Worm (Caenorhabditis elegans) whole organism, L3 larva: ENCODE results near the gene F09F9.1.

Experiments
- aly-2 ChIP-seq: fragments of 150-350 bp; optimal IDR thresholded peaks from 2 replicates; lab custom pipeline; 2014; ENCODE audit warnings: missing biosample characterization, missing genetic modification characterization
- ceh-82 ChIP-seq: fragments of 150-350 bp; optimal IDR thresholded peaks from 2 replicates; lab custom pipeline; 2014; ENCODE audit warnings: missing biosample characterization, missing genetic modification characterization
- fos-1 ChIP-seq: fragments of 150-350 bp; optimal IDR thresholded peaks from 2 replicates; lab custom pipeline; 2014; ENCODE audit warnings: missing biosample characterization, missing genetic modification characterization
- nfya-1 ChIP-seq: sonication (generic microtip); optimal IDR thresholded peaks from 2 replicates; lab custom pipeline; 2017; ENCODE audit warnings: missing genetic modification characterization, mild to moderate bottlenecking, missing compliant biosample characterization, antibody characterized with exemption, moderate library complexity; ENCODE audit not compliant: insufficient read depth
- nhr-237 ChIP-seq: fragments of 150-350 bp; optimal IDR thresholded peaks from 2 replicates; lab custom pipeline; 2014; ENCODE audit warnings: missing biosample characterization, missing genetic modification characterization
- pha-4 ChIP-seq: fragments of 150-350 bp; optimal IDR thresholded peaks from 2 replicates; lab custom pipeline; 2014; ENCODE audit warnings: missing biosample characterization, missing genetic modification reagents, missing genetic modification characterization
- pqm-1 ChIP-seq: fragments of 150-350 bp; optimal IDR thresholded peaks from 2 replicates; lab custom pipeline; 2017; ENCODE audit warnings: missing biosample characterization, missing genetic modification characterization, inconsistent platforms
- tbx-2 ChIP-seq: sonication (generic microtip); optimal IDR thresholded peaks from 2 replicates; lab custom pipeline; 2016; ENCODE audit warnings: mild to moderate bottlenecking, missing genetic modification characterization, missing compliant biosample characterization
- ztf-4 ChIP-seq: fragments of 150-350 bp; optimal IDR thresholded peaks from 2 replicates; lab custom pipeline; 2014; ENCODE audit warnings: missing biosample characterization, missing genetic modification characterization

DNA sequence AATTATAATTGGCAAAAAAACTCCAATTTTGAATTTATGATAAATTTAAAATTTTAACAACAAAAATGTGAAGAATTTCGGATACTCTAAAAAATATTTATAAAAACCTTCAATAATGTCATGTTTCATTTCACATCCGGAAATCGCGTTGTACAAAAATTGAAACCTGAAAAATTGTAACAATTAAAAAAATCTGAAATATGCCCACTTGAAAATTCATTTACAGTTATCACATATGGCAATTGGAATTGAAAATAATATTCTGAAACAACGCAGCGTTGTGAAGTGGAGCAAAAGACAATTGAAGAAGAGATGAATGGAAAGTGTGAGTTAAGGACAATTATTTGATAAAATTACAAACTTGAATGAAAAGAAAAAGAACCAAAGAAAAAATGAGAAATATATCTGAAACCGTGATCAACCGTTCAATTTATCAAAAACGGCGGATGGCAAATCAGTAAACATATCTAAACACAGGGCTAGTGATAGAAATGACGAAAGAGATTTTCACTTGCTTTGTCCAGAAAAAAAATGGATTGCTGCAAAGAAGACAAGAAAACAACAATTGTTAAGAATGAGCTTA lies 33.4 kb downstream of the F09F9.1 start:
- TF ChIP-seq pqm-1: no peak
- TF ChIP-seq pha-4 (tag; lab: Kevin White, UChicago): no peak
- no peak for TF ChIP-seq nhr-237 (tag; lab: Kevin White, UChicago)
- no peak for TF ChIP-seq tbx-2
- no peak for TF ChIP-seq ztf-4 (tag; lab: Kevin White, UChicago)
- no peak for TF ChIP-seq nfya-1 (tag; lab: Kevin White, UChicago)
- no peak for TF ChIP-seq ceh-82 (tag; lab: Kevin White, UChicago)
- TF ChIP-seq fos-1: no peak
- TF ChIP-seq aly-2: no peak
